Worm (Caenorhabditis elegans): ENCODE data around the gene C29G2.3.

- TF ChIP-seq mxl-1 (tag; optimal IDR thresholded peaks at IDR 0.05) (no peak), unc-62 (GFP tag; optimal IDR thresholded peaks at IDR 0.05) (no peak), lag-1 (GFP tag; IDR thresholded peaks at IDR 0.05) (no peak), him-1 (tag; optimal IDR thresholded peaks at IDR 0.05) (no peak), hlh-12 (tag; optimal IDR thresholded peaks at IDR 0.05) (no peak), snpc-4 (GFP tag; optimal IDR thresholded peaks at IDR 0.05) (no peak), snpc-4 (tag; optimal IDR thresholded peaks at IDR 0.05) (no peak)
Measured at ce11 chrV:2565525-2565924, 15.2 kb upstream of the C29G2.3 start, which contains the start of gene Y45G12C.1.
